Worm (Caenorhabditis elegans): ENCODE results near the gene C42D8.9.

The C42D8.9 gene

ce11 chrX:5150389-5150788 lies 43.5 kb upstream of the C42D8.9 start, which contains the start of gene dpy-8:
TSS of gene dpy-8 (minus strand) at chrX:5150476.
- no peak for TF ChIP-seq madf-9 (GFP tag; conservative IDR thresholded peaks at IDR 0.05)
- TF ChIP-seq lin-15B (tag; optimal IDR thresholded peaks at IDR 0.05): no peak
- TF ChIP-seq nhr-6 (tag; optimal IDR thresholded peaks at IDR 0.05): no peak
- no peak for TF ChIP-seq nhr-76 (tag; optimal IDR thresholded peaks at IDR 0.05)
- TF ChIP-seq hlh-30 (tag; optimal IDR thresholded peaks at IDR 0.05; ENCODE audit: insufficient read depth): peak; percentile 21
- peak; percentile 39 for TF ChIP-seq nhr-28 (tag; optimal IDR thresholded peaks at IDR 0.05)

- no peak for TF ChIP-seq Y75B8A.6 (GFP tag; IDR thresholded peaks at IDR 0.05)
- no peak for TF ChIP-seq tag-97 (GFP tag; IDR thresholded peaks at IDR 0.05)
- TF ChIP-seq hif-1 (tag; optimal IDR thresholded peaks at IDR 0.05): no peak
- TF ChIP-seq nhr-41 (GFP tag; IDR thresholded peaks at IDR 0.05): no peak
- no peak for TF ChIP-seq vab-7 (GFP tag; IDR thresholded peaks at IDR 0.05)
- TF ChIP-seq mep-1 (tag; optimal IDR thresholded peaks at IDR 0.05): no peak
- TF ChIP-seq nhr-102 (tag; optimal IDR thresholded peaks at IDR 0.05): no peak
- no peak for TF ChIP-seq nhr-111 (GFP tag; optimal IDR thresholded peaks at IDR 0.05)
- TF ChIP-seq hmg-1.1 (GFP tag; IDR thresholded peaks at IDR 0.05): no peak
- no peak for TF ChIP-seq nhr-6 (tag; optimal IDR thresholded peaks at IDR 0.05)
- TF ChIP-seq ceh-20 (GFP tag; IDR thresholded peaks at IDR 0.05): no peak
- no peak for TF ChIP-seq lin-15B (tag; optimal IDR thresholded peaks at IDR 0.05)
- TF ChIP-seq lir-3 (tag; optimal IDR thresholded peaks at IDR 0.05): no peak
- no peak for TF ChIP-seq T26A8.4 (GFP tag; IDR thresholded peaks at IDR 0.05)
- TF ChIP-seq lsy-2 (tag; optimal IDR thresholded peaks at IDR 0.05): no peak
- TF ChIP-seq Y105C5A.15 (GFP tag; IDR thresholded peaks at IDR 0.05): no peak
- TF ChIP-seq Y48G9A.11 (GFP tag; IDR thresholded peaks at IDR 0.05): no peak
- no peak for TF ChIP-seq mdl-1 (tag; optimal IDR thresholded peaks at IDR 0.05)
- no peak for TF ChIP-seq unc-39 (tag; optimal IDR thresholded peaks at IDR 0.05)
These were observed 41.1 kb upstream of the C42D8.9 start, which contains the start of gene C31H2.14 for ce11 chrX:5147918-5148317. TSS of gene C31H2.14 (plus strand) at chrX:5148218.

ce11 chrX:5142403-5142802 lies 35.6 kb upstream of the C42D8.9 start:
- no peak for TF ChIP-seq lin-29 (GFP tag; IDR thresholded peaks at IDR 0.05)
- no peak for TF ChIP-seq cey-2 (tag; optimal IDR thresholded peaks at IDR 0.05; ENCODE audit: borderline replicate concordance, insufficient read depth)
- no peak for TF ChIP-seq egl-27 (tag; optimal IDR thresholded peaks at IDR 0.05)
- no peak for TF ChIP-seq nhr-10 (tag; optimal IDR thresholded peaks at IDR 0.05)
- TF ChIP-seq mxl-2 (GFP tag; conservative IDR thresholded peaks at IDR 0.05): no peak
- TF ChIP-seq D1046.2 (GFP tag; IDR thresholded peaks at IDR 0.05): no peak
- TF ChIP-seq Y5F2A.4 (GFP tag; optimal IDR thresholded peaks at IDR 0.05): no peak
- no peak for TF ChIP-seq sdz-12 (GFP tag; optimal IDR thresholded peaks at IDR 0.05)

- TF ChIP-seq madf-5 (GFP tag; IDR thresholded peaks at IDR 0.05) (no peak), unc-62 (GFP tag; optimal IDR thresholded peaks at IDR 0.05 in 1 of 2) (peak in 1 of 2 experiments; percentile 42), unc-62 (tag; optimal IDR thresholded peaks at IDR 0.05) (no peak), nhr-25 (tag; optimal IDR thresholded peaks at IDR 0.05; ENCODE audit: borderline replicate concordance, insufficient read depth) (no peak), ceh-82 (tag; optimal IDR thresholded peaks at IDR 0.05) (no peak), unc-39 (tag; optimal IDR thresholded peaks at IDR 0.05) (no peak), Y48G9A.11 (GFP tag; IDR thresholded peaks at IDR 0.05) (no peak), gei-8 (GFP tag; optimal IDR thresholded peaks at IDR 0.05) (no peak), mxl-2 (GFP tag; conservative IDR thresholded peaks at IDR 0.05) (no peak), F49E8.2 (tag; optimal IDR thresholded peaks at IDR 0.05; ENCODE audit: borderline replicate concordance) (no peak), nhr-6 (tag; optimal IDR thresholded peaks at IDR 0.05) (no peak), snpc-1.2 (GFP tag; IDR thresholded peaks at IDR 0.05) (no peak), nhr-10 (tag; optimal IDR thresholded peaks at IDR 0.05) (no peak), zag-1 (tag; optimal IDR thresholded peaks at IDR 0.05) (no peak), aly-2 (tag; optimal IDR thresholded peaks at IDR 0.05) (no peak), mdt-29 (GFP tag; IDR thresholded peaks at IDR 0.05) (no peak), attf-4 (tag; optimal IDR thresholded peaks at IDR 0.05) (no peak), mdl-1 (tag; optimal IDR thresholded peaks at IDR 0.05) (no peak), daf-16 (GFP tag; optimal IDR thresholded peaks at IDR 0.05) (no peak), daf-16 (tag; optimal IDR thresholded peaks at IDR 0.05) (no peak), hmg-1.1 (GFP tag; IDR thresholded peaks at IDR 0.05) (peak; percentile 80), F10B5.3 (tag; optimal IDR thresholded peaks at IDR 0.05) (no peak), lir-3 (tag; optimal IDR thresholded peaks at IDR 0.05) (no peak), nhr-42 (GFP tag; IDR thresholded peaks at IDR 0.05) (no peak)
These were observed 33.3 kb upstream of the C42D8.9 start for ce11 chrX:5140177-5140576.
